Worm (Caenorhabditis elegans): ENCODE measurements around the gene str-9.

Gene str-9

ce11 chrV:15730459-15730858, 28.1 kb upstream of the str-9 start, which contains the start of gene Y6E2A.10:
TSS of gene Y6E2A.10 (minus strand) at chrV:15730559.
- no peak for TF ChIP-seq M03D4.4 (tag; optimal IDR thresholded peaks at IDR 0.05)
- TF ChIP-seq lin-32 (GFP tag; optimal IDR thresholded peaks at IDR 0.05), result no peak
- TF ChIP-seq mls-2 (tag; optimal IDR thresholded peaks at IDR 0.05), result no peak
- no peak for TF ChIP-seq snpc-4 (tag; optimal IDR thresholded peaks at IDR 0.05)
- TF ChIP-seq tbx-8 (GFP tag; optimal IDR thresholded peaks at IDR 0.05), result no peak
- no peak for TF ChIP-seq zip-8 (tag; optimal IDR thresholded peaks at IDR 0.05)
- no peak for TF ChIP-seq mab-5 (tag; optimal IDR thresholded peaks at IDR 0.05)
- TF ChIP-seq sem-2 (GFP tag; optimal IDR thresholded peaks at IDR 0.05), result no peak
- TF ChIP-seq lsy-2 (tag; optimal IDR thresholded peaks at IDR 0.05), result no peak

DNA sequence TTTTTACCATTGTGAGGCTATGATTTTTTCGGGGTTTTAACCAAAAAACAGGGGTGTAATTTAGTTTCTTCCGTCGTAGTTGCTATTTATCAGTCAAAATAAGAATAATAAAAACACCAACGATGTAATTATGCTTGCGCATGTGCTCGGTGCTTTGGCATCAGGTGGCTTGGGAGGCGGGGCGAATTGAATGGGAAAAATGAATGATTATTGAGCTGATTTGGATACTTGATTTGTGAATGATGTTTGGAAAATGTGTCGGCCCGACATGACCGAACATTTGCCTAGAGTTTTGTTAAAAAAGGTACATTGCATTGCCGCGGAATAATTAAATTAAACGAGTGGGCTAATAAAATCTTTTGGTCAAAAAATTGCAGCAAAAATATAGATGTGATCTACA, 26.3 kb upstream of the str-9 start, which contains the start of gene str-38:
Gene str-38 (minus strand): TSS at position 101 of the 400 bp plus-strand sequence.
- no peak for TF ChIP-seq lsy-2 (tag; optimal IDR thresholded peaks at IDR 0.05)
- TF ChIP-seq nhr-2 (tag; optimal IDR thresholded peaks at IDR 0.05), result no peak

DNA sequence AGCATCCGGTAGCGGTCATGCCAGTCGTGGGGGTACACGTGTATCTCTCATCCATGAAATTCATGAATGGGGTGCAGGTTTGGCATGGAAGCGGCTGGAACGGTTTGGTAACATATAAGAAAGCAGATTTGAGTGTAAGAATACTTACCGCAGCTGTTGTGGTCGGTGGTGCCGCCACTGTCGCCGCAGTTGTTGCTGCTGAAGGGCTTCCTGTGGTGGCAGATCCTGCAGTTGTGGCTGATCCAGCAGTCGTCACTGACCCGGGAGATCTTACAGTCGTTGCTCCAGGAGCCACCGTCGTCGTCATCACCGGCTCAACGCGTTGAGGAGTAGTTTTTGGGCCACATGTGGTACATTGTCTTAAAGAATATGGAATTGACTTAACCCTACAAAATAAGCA, 25.5 kb upstream of the str-9 start:
- TF ChIP-seq flh-1 (GFP tag; optimal IDR thresholded peaks at IDR 0.05) (no peak), unc-39 (tag; optimal IDR thresholded peaks at IDR 0.05) (no peak), ces-1 (GFP tag; optimal IDR thresholded peaks at IDR 0.05) (no peak), nhr-2 (tag; optimal IDR thresholded peaks at IDR 0.05) (no peak), sptf-1 (tag; optimal IDR thresholded peaks at IDR 0.05) (no peak), unc-62 (GFP tag; optimal IDR thresholded peaks at IDR 0.05) (no peak), nhr-76 (tag; optimal IDR thresholded peaks at IDR 0.05) (no peak), snpc-4 (tag; optimal IDR thresholded peaks at IDR 0.05) (no peak), ztf-11 (tag; optimal IDR thresholded peaks at IDR 0.05) (no peak), elt-3 (tag; optimal IDR thresholded peaks at IDR 0.05) (no peak), elt-1 (tag; optimal IDR thresholded peaks at IDR 0.05; ENCODE audit: borderline replicate concordance, insufficient read depth) (no peak), ceh-83 (GFP tag; optimal IDR thresholded peaks at IDR 0.05) (no peak), lin-13 (tag; optimal IDR thresholded peaks at IDR 0.05) (no peak)

DNA sequence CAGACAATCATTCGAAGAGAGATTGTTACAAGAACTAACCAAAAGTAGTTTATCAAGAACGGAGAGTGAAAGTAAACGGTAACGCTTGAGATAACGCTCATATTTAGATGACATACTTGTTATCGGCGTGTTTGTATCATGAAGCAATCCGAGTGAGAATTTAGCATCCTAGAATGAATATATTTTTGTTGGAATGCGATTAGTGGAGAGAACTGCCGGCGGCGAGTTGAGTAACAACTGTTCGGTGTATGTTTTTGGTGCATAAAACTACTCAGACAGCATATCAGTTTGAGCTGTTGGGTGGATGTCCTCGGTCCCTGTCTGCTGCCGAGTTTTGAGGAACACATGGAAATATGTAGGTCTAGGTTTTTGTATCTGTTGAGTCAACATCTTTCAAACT, 25.0 kb upstream of the str-9 start, which contains the start of gene T23D5.3:
Gene T23D5.3 (minus strand): TSS at position 101 of the 400 bp plus-strand sequence.
- TF ChIP-seq nhr-12 (tag; optimal IDR thresholded peaks at IDR 0.05) (no peak), nhr-28 (tag; optimal IDR thresholded peaks at IDR 0.05) (no peak), cnd-1 (tag; optimal IDR thresholded peaks at IDR 0.05) (no peak), ham-2 (GFP tag; optimal IDR thresholded peaks at IDR 0.05) (no peak), sem-2 (GFP tag; optimal IDR thresholded peaks at IDR 0.05) (no peak), pha-4 (tag; optimal IDR thresholded peaks at IDR 0.05) (no peak), mab-5 (tag; optimal IDR thresholded peaks at IDR 0.05) (no peak), zip-8 (tag; optimal IDR thresholded peaks at IDR 0.05) (no peak), drap-1 (GFP tag; optimal IDR thresholded peaks at IDR 0.05) (no peak), ces-1 (GFP tag; optimal IDR thresholded peaks at IDR 0.05) (no peak), elt-3 (tag; optimal IDR thresholded peaks at IDR 0.05) (no peak), bed-3 (GFP tag; optimal IDR thresholded peaks at IDR 0.05) (no peak), lin-32 (GFP tag; optimal IDR thresholded peaks at IDR 0.05) (no peak), hlh-1 (tag; optimal IDR thresholded peaks at IDR 0.05) (no peak), flh-1 (GFP tag; optimal IDR thresholded peaks at IDR 0.05) (no peak), blmp-1 (tag; optimal IDR thresholded peaks at IDR 0.05) (no peak), nhr-237 (tag; optimal IDR thresholded peaks at IDR 0.05) (no peak)

- TF ChIP-seq flh-1 (GFP tag; optimal IDR thresholded peaks at IDR 0.05) (no peak), blmp-1 (tag; optimal IDR thresholded peaks at IDR 0.05) (no peak), tbx-8 (GFP tag; optimal IDR thresholded peaks at IDR 0.05) (no peak), mls-2 (tag; optimal IDR thresholded peaks at IDR 0.05) (no peak), elt-1 (tag; optimal IDR thresholded peaks at IDR 0.05; ENCODE audit: borderline replicate concordance, insufficient read depth) (no peak), sptf-1 (tag; optimal IDR thresholded peaks at IDR 0.05) (no peak), bed-3 (GFP tag; optimal IDR thresholded peaks at IDR 0.05) (no peak), lin-32 (GFP tag; optimal IDR thresholded peaks at IDR 0.05) (no peak), nhr-12 (tag; optimal IDR thresholded peaks at IDR 0.05) (no peak), drap-1 (GFP tag; optimal IDR thresholded peaks at IDR 0.05) (no peak), ces-1 (GFP tag; optimal IDR thresholded peaks at IDR 0.05) (no peak), mep-1 (tag; optimal IDR thresholded peaks at IDR 0.05) (no peak)
Measured at ce11 chrV:15735720-15736119, 22.8 kb upstream of the str-9 start, which contains the start of gene str-27. TSS of gene str-27 (minus strand) at chrV:15735820.
